Fruit fly (Drosophila melanogaster): ENCODE data around the gene vn.

Gene vn

DNA sequence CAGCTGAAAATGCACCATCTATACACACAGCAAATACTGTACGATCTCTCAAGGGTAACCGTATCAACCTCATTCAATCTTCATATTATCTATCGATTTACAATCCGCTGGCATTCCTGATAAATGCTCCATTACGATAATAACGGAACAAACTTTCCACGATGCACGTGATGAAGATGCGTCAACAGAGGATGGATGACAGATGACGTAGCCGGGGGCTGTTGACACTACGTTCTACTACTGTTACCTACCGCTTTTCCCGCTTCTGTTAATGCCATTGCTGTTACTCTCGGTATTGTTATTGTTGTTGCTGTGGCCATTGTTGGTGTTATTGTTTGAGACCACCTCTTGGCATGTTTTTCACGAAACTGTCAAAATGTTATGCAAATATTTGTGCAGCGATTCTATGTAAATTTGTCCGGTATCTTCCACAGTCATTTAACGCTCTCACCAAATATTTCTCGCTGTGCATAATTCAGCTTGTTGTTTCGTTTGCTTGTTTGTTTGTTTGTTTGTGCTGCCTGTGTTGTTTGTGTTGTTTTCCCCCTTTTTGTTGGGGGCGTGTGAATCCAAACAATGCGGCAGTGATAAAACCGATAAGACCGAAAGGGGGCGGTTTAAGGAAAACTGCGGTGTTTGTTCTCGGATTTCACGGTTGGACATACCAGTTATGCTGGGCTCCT is 21.6 kb downstream of the vn start (continued):
- TF ChIP-seq MESR4 (GFP tag; optimal IDR thresholded peaks at IDR 0.05) = peak; percentile 30
- peak; percentile 92 for TF ChIP-seq CG3407 (GFP tag; optimal IDR thresholded peaks at IDR 0.05)
- TF ChIP-seq C15 (GFP tag; IDR thresholded peaks at IDR 0.05) = no peak
- no peak for TF ChIP-seq CG12155 (GFP tag; optimal IDR thresholded peaks at IDR 0.05)
- no peak for TF ChIP-seq crol (GFP tag; IDR thresholded peaks at IDR 0.05)
- TF ChIP-seq CG1647 (GFP tag; optimal IDR thresholded peaks at IDR 0.05) = peak; percentile 78
- peak; percentile 89 for TF ChIP-seq dmrt11E (tag; optimal IDR thresholded peaks at IDR 0.05)
- TF ChIP-seq toy (GFP tag; IDR thresholded peaks at IDR 0.05) = no peak
- TF ChIP-seq tap (tag; optimal IDR thresholded peaks at IDR 0.05) = peak; percentile 79
- TF ChIP-seq ewg (GFP tag; optimal IDR thresholded peaks at IDR 0.05) = peak; percentile 76
- TF ChIP-seq CG13287 (GFP tag; IDR thresholded peaks at IDR 0.05; ENCODE audit: partially characterized antibody) = no peak
- peak; percentile 47; the same call in 1 of the 3 replicates for TF ChIP-seq sr (GFP tag; IDR thresholded peaks at IDR 0.05)
- TF ChIP-seq CG7987 (GFP tag; optimal IDR thresholded peaks at IDR 0.05) = peak; percentile 94
- TF ChIP-seq Vsx1 (GFP tag; optimal IDR thresholded peaks at IDR 0.05) = peak; percentile 85
- TF ChIP-seq CG1024 (GFP tag; IDR thresholded peaks at IDR 0.05) = peak; percentile 65; the same call in 1 of the 2 replicates
- peak; percentile 79 for TF ChIP-seq Jarid2 (GFP tag; optimal IDR thresholded peaks at IDR 0.05)
- peak; percentile 18; the same call in 1 of the 2 replicates for TF ChIP-seq CG10321 (GFP tag; IDR thresholded peaks at IDR 0.05)
- TF ChIP-seq CG8388 (GFP tag; optimal IDR thresholded peaks at IDR 0.05) = peak; percentile 56
- TF ChIP-seq CG7963 (GFP tag; IDR thresholded peaks at IDR 0.05; ENCODE audit: partially characterized antibody) = no peak
- peak; percentile 59 for TF ChIP-seq cwo (GFP tag; optimal IDR thresholded peaks at IDR 0.05)
- TF ChIP-seq CG34422 (GFP tag; IDR thresholded peaks at IDR 0.05) = no peak
- TF ChIP-seq Sin3A (optimal IDR thresholded peaks at IDR 0.05) = no peak
- TF ChIP-seq CG3847 (GFP tag; IDR thresholded peaks at IDR 0.05) = no peak
- TF ChIP-seq Sry-β (GFP tag; optimal IDR thresholded peaks at IDR 0.05) = peak; percentile 72
- peak; percentile 64; the same call in 1 of the 2 replicates for TF ChIP-seq seq (GFP tag; IDR thresholded peaks at IDR 0.05)
- peak; percentile 45 for TF ChIP-seq CG10565 (GFP tag; optimal IDR thresholded peaks at IDR 0.05)
- TF ChIP-seq chif (GFP tag; optimal IDR thresholded peaks at IDR 0.05) = peak; percentile 83 to 86
- peak; percentile 92 for TF ChIP-seq CG2202 (tag; optimal IDR thresholded peaks at IDR 0.05)
- peak; percentile 59 for TF ChIP-seq CG15269 (tag; optimal IDR thresholded peaks at IDR 0.05)
- peak; percentile 4 for TF ChIP-seq mam (GFP tag; optimal IDR thresholded peaks at IDR 0.05)
- TF ChIP-seq danr (GFP tag; IDR thresholded peaks at IDR 0.05) = peak; percentile 29; the same call in 1 of the 2 replicates
- peak; percentile 73 for TF ChIP-seq ranshi (GFP tag; IDR thresholded peaks at IDR 0.05)
- TF ChIP-seq CG10979 (tag; optimal IDR thresholded peaks at IDR 0.05) = peak; percentile 78
- TF ChIP-seq MTF-1 (GFP tag; optimal IDR thresholded peaks at IDR 0.05; ENCODE audit: borderline replicate concordance) = peak; percentile 99
- TF ChIP-seq chinmo (GFP tag; IDR thresholded peaks at IDR 0.05; ENCODE audit: partially characterized antibody) = no peak
- no peak for TF ChIP-seq HLH4C (GFP tag; IDR thresholded peaks at IDR 0.05; ENCODE audit: partially characterized antibody)
- no peak; the same call in 1 of the 2 replicates for TF ChIP-seq H2.0 (GFP tag; IDR thresholded peaks at IDR 0.05)
- no peak for TF ChIP-seq CG1832 (GFP tag; optimal IDR thresholded peaks at IDR 0.05)
- peak; percentile 24 for TF ChIP-seq tup (GFP tag; optimal IDR thresholded peaks at IDR 0.05)
- TF ChIP-seq vfl (GFP tag; optimal IDR thresholded peaks at IDR 0.05) = no peak
- peak; percentile 80 for TF ChIP-seq CG9876 (GFP tag; optimal IDR thresholded peaks at IDR 0.05)
- TF ChIP-seq CG12104 (GFP tag; optimal IDR thresholded peaks at IDR 0.05) = peak; percentile 85
- no peak for TF ChIP-seq usp (GFP tag; optimal IDR thresholded peaks at IDR 0.05)
- TF ChIP-seq CG9437 (GFP tag; optimal IDR thresholded peaks at IDR 0.05) = peak; percentile 90

Data from whole organism, embryonic.